Fruit fly (Drosophila melanogaster): Measurements from ENCODE around the gene rols.

dm6 chr3L:12090184-12090897 is 25.7 kb upstream of the rols start:
- TF ChIP-seq psq (optimal IDR thresholded peaks at IDR 0.05) (no peak), EcR (GFP tag; optimal IDR thresholded peaks at IDR 0.05) (no peak), CG8478 (optimal IDR thresholded peaks at IDR 0.05) (no peak), usp (GFP tag; optimal IDR thresholded peaks at IDR 0.05) (no peak), Dll (optimal IDR thresholded peaks at IDR 0.05) (no peak), pan (optimal IDR thresholded peaks at IDR 0.05) (no peak)

All from whole organism.